Fruit fly (Drosophila melanogaster) whole organism: ENCODE measurements around the gene CG13625.

Experiments used
- CG8478 ChIP-seq: fragments of >200 bp; optimal IDR thresholded peaks from 2 replicates; lab custom pipeline; 2018; ENCODE audit warnings: inconsistent platforms
- EcR ChIP-seq, 2 experiments: fragments of >200 bp; optimal IDR thresholded peaks; 2 replicates each; lab custom pipeline; 2017; ENCODE audit warnings: missing biosample characterization in 2 of 2, missing genetic modification characterization in 2 of 2, missing genetic modification reagents in 2 of 2

dm6 chr3R:24565748-24566239 is 19.2 kb downstream of the CG13625 start:
- no peak for TF ChIP-seq CG8478 (lab: Kevin White, UChicago)
- TF ChIP-seq EcR (GFP tag; optimal IDR thresholded peaks at IDR 0.05; lab: Kevin White, UChicago) = no peak
